Worm (Caenorhabditis elegans) whole organism, midembryonic: ENCODE measurements around the gene glr-7.

Experiments
- med-1 ChIP-seq: sonication (generic microtip); optimal IDR thresholded peaks from 2 replicates; lab custom pipeline; 2017; ENCODE audit warnings: missing genetic modification characterization, mild to moderate bottlenecking, missing compliant biosample characterization, antibody characterized with exemption, missing genetic modification reagents; ENCODE audit not compliant: insufficient read depth
- ztf-29 ChIP-seq: fragments of 200-800 bp; sonication (Bioruptor generic); IDR thresholded peaks from 2 replicates; pipeline ENCODE4 v1.3.6; 2022; ENCODE audit warnings: missing genetic modification reagents, missing genetic modification characterization, missing compliant biosample characterization

- TF ChIP-seq med-1 (GFP tag; lab: Kevin White, UChicago) (no peak), ztf-29 (GFP tag; lab: Robert Waterston, UW) (no peak)
Measured at ce11 chrX:2381282-2381681, 38.4 kb downstream of the glr-7 start, which contains the start of gene F47G3.4.
